Worm (Caenorhabditis elegans): Measurements from ENCODE around the gene sri-32.

DNA sequence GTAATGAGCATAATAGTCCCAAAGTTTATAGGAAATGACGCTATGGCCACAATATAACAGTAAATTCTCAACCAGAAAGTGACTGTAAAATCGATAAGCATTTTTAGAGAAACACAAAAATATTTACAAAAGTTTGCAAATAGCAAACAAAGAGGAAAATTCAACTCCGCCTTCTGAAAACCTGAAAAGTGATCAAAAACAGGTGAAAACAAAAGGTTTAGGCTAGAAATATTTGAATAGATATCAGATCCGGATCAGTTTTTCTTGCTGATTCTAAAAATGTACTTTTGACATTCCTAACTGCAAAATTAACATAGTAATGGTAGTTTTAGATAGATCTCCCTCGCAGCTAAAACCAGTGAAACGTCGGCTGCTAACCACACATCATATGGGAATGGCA, 44.7 kb upstream of the sri-32 start, which contains the start of gene sri-51:
- no peak for TF ChIP-seq mdl-1 (tag; optimal IDR thresholded peaks at IDR 0.05)
- no peak for TF ChIP-seq snu-23 (GFP tag; optimal IDR thresholded peaks at IDR 0.05)
- TF ChIP-seq lin-39 (tag; optimal IDR thresholded peaks at IDR 0.05), result no peak
- no peak for TF ChIP-seq pqm-1 (tag; optimal IDR thresholded peaks at IDR 0.05)
- no peak for TF ChIP-seq aly-2 (tag; optimal IDR thresholded peaks at IDR 0.05)
- no peak for TF ChIP-seq elt-2 (tag; optimal IDR thresholded peaks at IDR 0.05)
- TF ChIP-seq nhr-90 (tag; optimal IDR thresholded peaks at IDR 0.05; ENCODE audit: poor library complexity), result no peak
- TF ChIP-seq ama-1 (optimal IDR thresholded peaks at IDR 0.05), result no peak
- TF ChIP-seq alr-1 (tag; optimal IDR thresholded peaks at IDR 0.05; ENCODE audit: borderline replicate concordance), result no peak
- no peak for TF ChIP-seq ceh-82 (tag; optimal IDR thresholded peaks at IDR 0.05)
- TF ChIP-seq ces-1 (GFP tag; optimal IDR thresholded peaks at IDR 0.05), result no peak

Data from whole organism, L1 larva.